Fruit fly (Drosophila melanogaster): ENCODE data around the gene Pgd.

DNA sequence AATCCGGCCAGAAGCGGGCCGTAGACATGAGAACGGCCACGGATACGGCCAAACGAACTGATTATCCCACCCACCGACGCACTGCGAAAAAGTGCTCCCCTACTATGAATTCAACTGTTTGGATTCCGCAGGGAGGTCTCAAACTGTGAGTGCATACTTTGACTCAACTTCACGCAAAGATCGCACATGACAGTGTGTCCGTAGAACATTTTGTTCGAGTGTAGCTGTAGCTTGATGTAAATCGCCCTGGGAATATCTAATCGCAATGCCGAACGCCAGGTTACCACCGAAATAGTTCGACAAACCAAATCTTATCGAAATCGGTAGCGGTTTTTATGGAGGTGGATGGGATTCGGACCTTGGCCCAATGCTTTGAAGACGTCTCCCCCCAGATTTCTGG, 16.1 kb downstream of the Pgd start:
- no peak for TF ChIP-seq CG8119 (GFP tag; IDR thresholded peaks at IDR 0.05)
- no peak for TF ChIP-seq Sox14 (GFP tag; optimal IDR thresholded peaks at IDR 0.05)
- TF ChIP-seq esn (GFP tag; optimal IDR thresholded peaks at IDR 0.05), result no peak
